Fruit fly (Drosophila melanogaster): ENCODE results near the gene mfrn.
"Not testable (repeated sequence)": the region's sequence is repeated elsewhere in the genome, so short reads cannot be mapped to it uniquely, and the experiment has no call there.

The mfrn gene

dm6 chr3R:27986794-27987193, 39.0 kb upstream of the mfrn start:
- TF ChIP-seq CG4496 (GFP tag; IDR thresholded peaks at IDR 0.05) (no peak), fd96Ca (GFP tag; IDR thresholded peaks at IDR 0.05) (no peak), CG17806 (tag; optimal IDR thresholded peaks at IDR 0.05) (no peak), EcR (GFP tag; optimal IDR thresholded peaks at IDR 0.05) (no peak), CG13204 (GFP tag; optimal IDR thresholded peaks at IDR 0.05) (no peak), CG34367 (tag; optimal IDR thresholded peaks at IDR 0.05) (no peak)

- not testable (repeated sequence) for TF ChIP-seq CG15710 (tag; optimal IDR thresholded peaks at IDR 0.05); CG9948 (tag; optimal IDR thresholded peaks at IDR 0.05); rn (GFP tag; IDR thresholded peaks at IDR 0.05)
These were observed 15.3 kb upstream of the mfrn start, which contains the start of the genes CG31131 and CG4849 for dm6 chr3R:27963119-27963518. CG31131 (minus strand) TSS chr3R:27963219. CG4849 (plus strand) TSS chr3R:27963415.

- TF ChIP-seq rn (GFP tag; IDR thresholded peaks at IDR 0.05); D1 (tag; optimal IDR thresholded peaks at IDR 0.05); CG15710 (tag; optimal IDR thresholded peaks at IDR 0.05): not testable (repeated sequence)
These were observed 12.7 kb upstream of the mfrn start, which contains the start of gene CG31253 for dm6 chr3R:27960473-27960872. CG31253 (minus strand) TSS chr3R:27960573.

dm6 chr3R:27959145-27959544, 11.3 kb upstream of the mfrn start, which contains the start of the genes CG42487 and CG4884:
CG42487 (minus strand) TSS chr3R:27959245.
CG4884 (minus strand) TSS chr3R:27959245.
- not testable (repeated sequence) for TF ChIP-seq EcR (GFP tag; optimal IDR thresholded peaks at IDR 0.05); CG34367 (tag; optimal IDR thresholded peaks at IDR 0.05); gl (tag; optimal IDR thresholded peaks at IDR 0.05)

- no peak for TF ChIP-seq Ets98B (GFP tag; IDR thresholded peaks at IDR 0.05)
- TF ChIP-seq gl (tag; optimal IDR thresholded peaks at IDR 0.05), result no peak
- TF ChIP-seq CG4496 (GFP tag; IDR thresholded peaks at IDR 0.05), result no peak
- TF ChIP-seq CG10348 (GFP tag; IDR thresholded peaks at IDR 0.05), result no peak
- TF ChIP-seq CG8159 (tag; optimal IDR thresholded peaks at IDR 0.05), result no peak
- no peak for TF ChIP-seq CG32121 (GFP tag; IDR thresholded peaks at IDR 0.05)
- no peak for TF ChIP-seq CG13204 (GFP tag; optimal IDR thresholded peaks at IDR 0.05)
These were observed 10.1 kb upstream of the mfrn start for dm6 chr3R:27957967-27958366.

- TF ChIP-seq rn (GFP tag; IDR thresholded peaks at IDR 0.05) (no peak), Ets98B (GFP tag; IDR thresholded peaks at IDR 0.05) (peak; percentile 50; the same call in 1 of the 2 replicates), CG32121 (GFP tag; IDR thresholded peaks at IDR 0.05) (peak; percentile 63; the same call in 1 of the 2 replicates), fd96Ca (GFP tag; IDR thresholded peaks at IDR 0.05) (peak; percentile 78), CG10348 (GFP tag; IDR thresholded peaks at IDR 0.05) (no peak), CG12605 (GFP tag; IDR thresholded peaks at IDR 0.05) (peak; percentile 48; the same call in 1 of the 2 replicates), CG17806 (tag; optimal IDR thresholded peaks at IDR 0.05) (no peak), CG4496 (GFP tag; IDR thresholded peaks at IDR 0.05) (peak; percentile 56; the same call in 2 of the 3 replicates), Pif1B (GFP tag; optimal IDR thresholded peaks at IDR 0.05) (no peak), CG8301 (tag; optimal IDR thresholded peaks at IDR 0.05) (no peak), Snoo (tag; optimal IDR thresholded peaks at IDR 0.05) (no peak)
These were observed 6.7 kb upstream of the mfrn start, which contains the start of gene Nep7 for dm6 chr3R:27954533-27954932. Nep7 (plus strand) TSS chr3R:27954917.

dm6 chr3R:27953890-27954289, 6.1 kb upstream of the mfrn start, which contains the start of gene CG4951:
CG4951 (minus strand) TSS chr3R:27954112.
- TF ChIP-seq CG17806 (tag; optimal IDR thresholded peaks at IDR 0.05) (no peak), rn (GFP tag; IDR thresholded peaks at IDR 0.05) (no peak), Ets98B (GFP tag; IDR thresholded peaks at IDR 0.05) (no peak), EcR (GFP tag; optimal IDR thresholded peaks at IDR 0.05) (no peak)

- peak; percentile 37 for TF ChIP-seq CG8301 (tag; optimal IDR thresholded peaks at IDR 0.05)
- no peak for TF ChIP-seq Pif1B (GFP tag; optimal IDR thresholded peaks at IDR 0.05)
- peak; percentile 64 for TF ChIP-seq Snoo (tag; optimal IDR thresholded peaks at IDR 0.05)
- TF ChIP-seq CG12605 (GFP tag; IDR thresholded peaks at IDR 0.05), result peak; percentile 40; the same call in 1 of the 2 replicates
- TF ChIP-seq CG4496 (GFP tag; IDR thresholded peaks at IDR 0.05), result peak; percentile 82
- peak; percentile 18 for TF ChIP-seq gl (tag; optimal IDR thresholded peaks at IDR 0.05)
- TF ChIP-seq CG8159 (tag; optimal IDR thresholded peaks at IDR 0.05), result peak; percentile 59
- TF ChIP-seq CG34367 (tag; optimal IDR thresholded peaks at IDR 0.05), result peak; percentile 25
- no peak for TF ChIP-seq CG14655 (GFP tag; optimal IDR thresholded peaks at IDR 0.05)
- peak; percentile 56 for TF ChIP-seq EcR (GFP tag; optimal IDR thresholded peaks at IDR 0.05)
- peak; percentile 7 for TF ChIP-seq CG13204 (GFP tag; optimal IDR thresholded peaks at IDR 0.05)
- peak; percentile 37 for TF ChIP-seq Ets98B (GFP tag; IDR thresholded peaks at IDR 0.05)
- peak; percentile 45 for TF ChIP-seq CG17806 (tag; optimal IDR thresholded peaks at IDR 0.05)
- TF ChIP-seq CG9948 (tag; optimal IDR thresholded peaks at IDR 0.05), result peak; percentile 42
- TF ChIP-seq CG32121 (GFP tag; IDR thresholded peaks at IDR 0.05), result peak; percentile 54; the same call in 1 of the 2 replicates
- no peak for TF ChIP-seq rn (GFP tag; IDR thresholded peaks at IDR 0.05)
- no peak for TF ChIP-seq D1 (tag; optimal IDR thresholded peaks at IDR 0.05)
- TF ChIP-seq Pif1A (GFP tag; optimal IDR thresholded peaks at IDR 0.05), result no peak
- TF ChIP-seq CG15710 (tag; optimal IDR thresholded peaks at IDR 0.05), result peak; percentile 67
- no peak for TF ChIP-seq CG10348 (GFP tag; IDR thresholded peaks at IDR 0.05)
- TF ChIP-seq fd96Ca (GFP tag; IDR thresholded peaks at IDR 0.05), result peak; percentile 33; the same call in 1 of the 3 replicates
These were observed 643 bp upstream of the mfrn start, which contains the start of gene Gp93 for dm6 chr3R:27948421-27948906. Gp93 (plus strand) TSS chr3R:27948711.
